Fruit fly (Drosophila melanogaster) whole organism, embryonic: ENCODE measurements around the gene Pcd.

Experiments
- ATbp ChIP-seq: fragments of 200-800 bp; sonication (Bioruptor generic); optimal IDR thresholded peaks from 2 replicates; lab custom pipeline; 2017; ENCODE audit warnings: missing biosample characterization, mild to moderate bottlenecking, missing genetic modification characterization, missing genetic modification reagents
- Bteb2 ChIP-seq: fragments of 200-800 bp; sonication (Bioruptor generic); optimal IDR thresholded peaks from 2 replicates; lab custom pipeline; 2016; ENCODE audit warnings: missing biosample characterization, missing genetic modification characterization
- C15 ChIP-seq: fragments of 200-800 bp; sonication (Bioruptor generic); IDR thresholded peaks from 3 replicates; pipeline ENCODE4 v1.3.6; 2022; ENCODE audit warnings: missing biosample characterization, missing genetic modification characterization
- CG10147 ChIP-seq: fragments of 200-800 bp; sonication (Bioruptor generic); optimal IDR thresholded peaks from 2 replicates; lab custom pipeline; 2019; ENCODE audit warnings: missing biosample characterization, mild to moderate bottlenecking, missing genetic modification characterization, moderate library complexity
- CG11398 ChIP-seq: fragments of 200-800 bp; sonication (Bioruptor generic); optimal IDR thresholded peaks from 2 replicates; lab custom pipeline; 2016; ENCODE audit warnings: missing biosample characterization, missing genetic modification characterization
- CG12155 ChIP-seq: fragments of 200-800 bp; sonication (Bioruptor generic); optimal IDR thresholded peaks from 3 replicates; lab custom pipeline; 2016; ENCODE audit warnings: missing biosample characterization, missing genetic modification characterization
- CG12659 ChIP-seq: fragments of 200-800 bp; sonication (Bioruptor generic); optimal IDR thresholded peaks from 3 replicates; lab custom pipeline; 2017; ENCODE audit warnings: mild to moderate bottlenecking, missing biosample characterization, missing genetic modification reagents, missing genetic modification characterization
- CG12942 ChIP-seq: fragments of 200-800 bp; sonication (Bioruptor generic); optimal IDR thresholded peaks from 3 replicates; lab custom pipeline; 2016; ENCODE audit warnings: missing biosample characterization, missing genetic modification characterization
- CG13123 ChIP-seq: fragments of 200-800 bp; sonication (Bioruptor generic); optimal IDR thresholded peaks from 2 replicates; lab custom pipeline; 2016; ENCODE audit warnings: missing biosample characterization, missing genetic modification characterization
- CG17328 ChIP-seq: fragments of 200-800 bp; sonication (Bioruptor generic); IDR thresholded peaks from 2 replicates; pipeline ENCODE4 v1.3.6; 2022; ENCODE audit warnings: missing biosample characterization, missing genetic modification characterization
- CG17568 ChIP-seq: fragments of 200-800 bp; sonication (Bioruptor generic); optimal IDR thresholded peaks from 2 replicates; lab custom pipeline; 2018; ENCODE audit warnings: missing biosample characterization, mild to moderate bottlenecking, missing genetic modification characterization, moderate library complexity
- CG18619 ChIP-seq: fragments of 200-800 bp; sonication (Bioruptor generic); optimal IDR thresholded peaks from 3 replicates; lab custom pipeline; 2017; ENCODE audit warnings: missing biosample characterization, mild to moderate bottlenecking, missing genetic modification characterization
- CG2116 ChIP-seq: fragments of 200-800 bp; sonication (Bioruptor generic); optimal IDR thresholded peaks from 3 replicates; lab custom pipeline; 2018; ENCODE audit warnings: missing biosample characterization, mild to moderate bottlenecking, missing genetic modification characterization
- CG3163 ChIP-seq: fragments of 200-800 bp; sonication (Bioruptor generic); optimal IDR thresholded peaks from 3 replicates; lab custom pipeline; 2016; ENCODE audit warnings: missing biosample characterization, missing genetic modification characterization
- CG33213 ChIP-seq: fragments of 200-800 bp; sonication (Bioruptor generic); optimal IDR thresholded peaks from 3 replicates; lab custom pipeline; 2016; ENCODE audit warnings: missing biosample characterization, missing genetic modification characterization
- CG4282 ChIP-seq: fragments of 200-800 bp; sonication (Bioruptor generic); optimal IDR thresholded peaks from 2 replicates; lab custom pipeline; 2016; ENCODE audit warnings: missing biosample characterization, missing genetic modification characterization
- CG4328 ChIP-seq: fragments of 200-800 bp; sonication (Bioruptor generic); optimal IDR thresholded peaks from 3 replicates; lab custom pipeline; 2017; ENCODE audit warnings: missing biosample characterization, missing genetic modification reagents, missing genetic modification characterization
- CG6765 ChIP-seq: fragments of 200-800 bp; sonication (Bioruptor generic); optimal IDR thresholded peaks from 3 replicates; lab custom pipeline; 2017; ENCODE audit warnings: missing biosample characterization, mild to moderate bottlenecking, missing genetic modification characterization
- CG6791 ChIP-seq: fragments of 200-800 bp; sonication (Bioruptor generic); IDR thresholded peaks from 3 replicates; pipeline ENCODE4 v1.3.6; 2022; ENCODE audit warnings: missing biosample characterization, missing genetic modification characterization; ENCODE audit not compliant: partially characterized antibody
- CG7839 ChIP-seq: fragments of 200-800 bp; sonication (Bioruptor generic); optimal IDR thresholded peaks from 3 replicates; lab custom pipeline; 2018; ENCODE audit warnings: missing biosample characterization, mild to moderate bottlenecking, missing genetic modification characterization, moderate library complexity
- CG9437 ChIP-seq: fragments of 200-800 bp; sonication (Bioruptor generic); optimal IDR thresholded peaks from 2 replicates; lab custom pipeline; 2018; ENCODE audit warnings: missing biosample characterization, mild to moderate bottlenecking, missing genetic modification characterization
- CHES-1-like ChIP-seq: fragments of 200-800 bp; sonication (Bioruptor generic); optimal IDR thresholded peaks from 2 replicates; lab custom pipeline; 2016; ENCODE audit warnings: missing biosample characterization, missing genetic modification characterization
- CTCF ChIP-seq: fragments of 200-800 bp; sonication (Bioruptor generic); optimal IDR thresholded peaks from 2 replicates; lab custom pipeline; 2017; ENCODE audit warnings: missing biosample characterization, mild to moderate bottlenecking, missing genetic modification characterization, moderate library complexity
- Dbx ChIP-seq: fragments of 200-800 bp; sonication (Bioruptor generic); IDR thresholded peaks from 3 replicates; pipeline ENCODE4 v1.3.6; 2022; ENCODE audit warnings: missing biosample characterization, missing genetic modification characterization
- Dek ChIP-seq: fragments of 200-800 bp; sonication (Bioruptor generic); optimal IDR thresholded peaks from 3 replicates; lab custom pipeline; 2019; ENCODE audit warnings: missing biosample characterization, mild to moderate bottlenecking, missing genetic modification characterization, moderate library complexity
- Dref ChIP-seq: fragments of 200-800 bp; sonication (Bioruptor generic); IDR thresholded peaks from 2 replicates; pipeline ENCODE4 v1.3.6; 2022; ENCODE audit warnings: missing biosample characterization, missing genetic modification characterization
- Ets97D ChIP-seq: fragments of 200-800 bp; sonication (Bioruptor generic); optimal IDR thresholded peaks from 3 replicates; lab custom pipeline; 2016; ENCODE audit warnings: missing biosample characterization, missing genetic modification characterization
- Fer1 ChIP-seq: fragments of 200-800 bp; sonication (Bioruptor generic); optimal IDR thresholded peaks from 2 replicates; lab custom pipeline; 2017; ENCODE audit warnings: missing biosample characterization, mild to moderate bottlenecking, missing genetic modification characterization
- HLH3B ChIP-seq: fragments of 200-800 bp; sonication (Bioruptor generic); IDR thresholded peaks from 2 replicates; pipeline ENCODE4 v1.3.6; 2022; ENCODE audit warnings: missing biosample characterization, missing genetic modification characterization
- Hand ChIP-seq: fragments of 200-800 bp; sonication (Bioruptor generic); optimal IDR thresholded peaks from 2 replicates; lab custom pipeline; 2017; ENCODE audit warnings: mild to moderate bottlenecking, missing biosample characterization, missing genetic modification reagents, missing genetic modification characterization
- Nf-YC ChIP-seq: fragments of 200-800 bp; optimal IDR thresholded peaks from 3 replicates; lab custom pipeline; 2019; ENCODE audit warnings: missing biosample characterization, mild to moderate bottlenecking, missing genetic modification characterization, moderate library complexity
- Rx ChIP-seq: fragments of 200-800 bp; sonication (Bioruptor generic); IDR thresholded peaks from 2 replicates; pipeline ENCODE4 v1.3.6; 2022; ENCODE audit warnings: missing biosample characterization, missing genetic modification characterization
- Scr ChIP-seq: fragments of 200-800 bp; sonication (Bioruptor generic); IDR thresholded peaks from 2 replicates; pipeline ENCODE4 v1.3.6; 2022; ENCODE audit warnings: missing biosample characterization, missing genetic modification characterization; ENCODE audit not compliant: partially characterized antibody
- Trl ChIP-seq, 3 experiments: fragments of >200 bp in 2 of 3; fragments of 200-800 bp in 1 of 3; sonication (Bioruptor generic) in 1 of 3; optimal IDR thresholded peaks; 2 replicates in 1 of 3; 3 replicates in 2 of 3; lab custom pipeline; 2016 to 2017; ENCODE audit warnings: missing biosample characterization in 1 of 3, missing genetic modification characterization in 1 of 3
- Xbp1 ChIP-seq: fragments of 200-800 bp; sonication (Bioruptor generic); optimal IDR thresholded peaks from 3 replicates; lab custom pipeline; 2016; ENCODE audit warnings: missing biosample characterization, mild to moderate bottlenecking, missing genetic modification characterization
- ara ChIP-seq: fragments of 200-800 bp; sonication (Bioruptor generic); IDR thresholded peaks from 2 replicates; pipeline ENCODE4 v1.3.6; 2022; ENCODE audit warnings: missing biosample characterization, missing genetic modification characterization
- az2 ChIP-seq: fragments of 200-800 bp; sonication (Bioruptor generic); optimal IDR thresholded peaks from 3 replicates; lab custom pipeline; 2016; ENCODE audit warnings: missing biosample characterization, missing genetic modification characterization
- caup ChIP-seq: fragments of 200-800 bp; sonication (Bioruptor generic); optimal IDR thresholded peaks from 3 replicates; lab custom pipeline; 2017; ENCODE audit warnings: missing biosample characterization, mild to moderate bottlenecking, missing genetic modification characterization, moderate library complexity; ENCODE audit not compliant: severe bottlenecking
- corto ChIP-seq: fragments of 200-800 bp; sonication (Bioruptor generic); optimal IDR thresholded peaks from 2 replicates; lab custom pipeline; 2016; ENCODE audit warnings: missing biosample characterization, mild to moderate bottlenecking, missing genetic modification characterization, moderate library complexity
- hb ChIP-seq: fragments of 200-800 bp; sonication (Bioruptor generic); IDR thresholded peaks from 3 replicates; pipeline ENCODE4 v1.3.6; 2022; ENCODE audit warnings: missing biosample characterization, missing genetic modification characterization; ENCODE audit not compliant: partially characterized antibody
- hkb ChIP-seq, 2 experiments: fragments of 200-800 bp in 1 of 2; fragments of >200 bp in 1 of 2; sonication (Bioruptor generic) in 1 of 2; IDR thresholded peaks in 1 of 2; optimal IDR thresholded peaks in 1 of 2; 2 replicates each; pipeline versions ENCODE4 v1.3.6 to Lab custom; 2017 to 2022; ENCODE audit warnings: missing biosample characterization in 1 of 2, missing genetic modification characterization in 1 of 2
- kay ChIP-seq: fragments of 200-800 bp; sonication (Bioruptor generic); optimal IDR thresholded peaks from 2 replicates; lab custom pipeline; 2016; ENCODE audit warnings: missing biosample characterization, missing genetic modification characterization
- luna ChIP-seq: fragments of 200-800 bp; sonication (Bioruptor generic); optimal IDR thresholded peaks from 2 replicates; lab custom pipeline; 2016; ENCODE audit warnings: missing biosample characterization, missing genetic modification characterization
- phol ChIP-seq: fragments of 200-800 bp; sonication (Bioruptor generic); optimal IDR thresholded peaks from 3 replicates; lab custom pipeline; 2018; ENCODE audit warnings: missing biosample characterization, mild to moderate bottlenecking, missing genetic modification characterization, moderate library complexity
- pzg ChIP-seq: fragments of 200-800 bp; sonication (Bioruptor generic); optimal IDR thresholded peaks from 3 replicates; lab custom pipeline; 2018; ENCODE audit warnings: missing biosample characterization, mild to moderate bottlenecking, missing genetic modification characterization, moderate library complexity
- so ChIP-seq: fragments of 200-800 bp; sonication (Bioruptor generic); IDR thresholded peaks from 3 replicates; pipeline ENCODE4 v1.3.6; 2022; ENCODE audit warnings: missing biosample characterization, missing genetic modification characterization
- tna ChIP-seq: fragments of 200-800 bp; sonication (Bioruptor generic); IDR thresholded peaks from 2 replicates; pipeline ENCODE4 v1.3.6; 2022; ENCODE audit warnings: missing biosample characterization, missing genetic modification characterization; ENCODE audit not compliant: partially characterized antibody
- trem ChIP-seq: fragments of 200-800 bp; optimal IDR thresholded peaks from 3 replicates; lab custom pipeline; 2019; ENCODE audit warnings: missing biosample characterization, mild to moderate bottlenecking, missing genetic modification characterization, moderate library complexity
- zen ChIP-seq: fragments of 200-800 bp; sonication (Bioruptor generic); optimal IDR thresholded peaks from 3 replicates; lab custom pipeline; 2018; ENCODE audit warnings: missing biosample characterization, mild to moderate bottlenecking, missing genetic modification characterization, moderate library complexity
- zfh2 ChIP-seq: fragments of 200-800 bp; sonication (Bioruptor generic); optimal IDR thresholded peaks from 2 replicates; lab custom pipeline; 2016; ENCODE audit warnings: missing biosample characterization, missing genetic modification characterization

Pcd gene

dm6 chr3R:29725577-29726240, 2.7 kb downstream of the Pcd start, which contains the start of gene Kul (continued):
- TF ChIP-seq hkb (optimal IDR thresholded peaks at IDR 0.05; lab: Kevin White, UChicago) = no peak
- TF ChIP-seq hkb (GFP tag; IDR thresholded peaks at IDR 0.05; lab: Robert Waterston, UW) = 0 out of 2 replicates have a peak, but pooled peaks have one; percentile 20
- no peak for TF ChIP-seq Bteb2 (GFP tag; lab: Kevin White, UChicago)
- no peak for TF ChIP-seq Xbp1 (GFP tag; lab: Kevin White, UChicago)
- peak; percentile 27 for TF ChIP-seq CTCF (GFP tag; lab: Kevin White, UChicago)
- peak; percentile 27 for TF ChIP-seq trem
- peak; percentile 12 for TF ChIP-seq CG11398
- peak; percentile 54 for TF ChIP-seq Ets97D
- peak; percentile 93 for TF ChIP-seq CG4282 (GFP tag; lab: Kevin White, UChicago)
- peak; percentile 61; the same call in 1 of the 3 replicates for TF ChIP-seq CG6791 (GFP tag; lab: Robert Waterston, UW)
- TF ChIP-seq phol (tag; lab: Kevin White, UChicago) = peak; percentile 37
- TF ChIP-seq CG17328 = no peak
- peak; percentile 82 for TF ChIP-seq pzg (GFP tag; lab: Kevin White, UChicago)
- TF ChIP-seq CG12659 (GFP tag; lab: Kevin White, UChicago) = peak; percentile 55
- TF ChIP-seq ara (GFP tag; lab: Robert Waterston, UW) = 0 out of 2 replicates have a peak, but pooled peaks have one; percentile 16
- TF ChIP-seq so (GFP tag; lab: Robert Waterston, UW) = no peak
- peak; percentile 12 for TF ChIP-seq CG12155 (GFP tag; lab: Kevin White, UChicago)
- TF ChIP-seq az2 = no peak
- no peak for TF ChIP-seq CG7839
- no peak for TF ChIP-seq Dek (tag; lab: Kevin White, UChicago)
- peak; percentile 32; the same call in 1 of the 2 replicates for TF ChIP-seq HLH3B
- no peak for TF ChIP-seq CG13123 (GFP tag; lab: Kevin White, UChicago)
- TF ChIP-seq corto = no peak
- TF ChIP-seq zfh2 = peak; percentile 2
- no peak for TF ChIP-seq tna (GFP tag; lab: Robert Waterston, UW)
- TF ChIP-seq CG3163 (GFP tag; lab: Kevin White, UChicago) = no peak
- 0 out of 3 replicates have a peak, but pooled peaks have one; percentile 9 for TF ChIP-seq Dbx (GFP tag; lab: Robert Waterston, UW)
- peak; percentile 18 for TF ChIP-seq CG18619 (GFP tag; lab: Kevin White, UChicago)
- TF ChIP-seq CG17568 (GFP tag; lab: Kevin White, UChicago) = no peak
- TF ChIP-seq Dref (GFP tag; lab: Robert Waterston, UW) = peak; percentile 45

DNA sequence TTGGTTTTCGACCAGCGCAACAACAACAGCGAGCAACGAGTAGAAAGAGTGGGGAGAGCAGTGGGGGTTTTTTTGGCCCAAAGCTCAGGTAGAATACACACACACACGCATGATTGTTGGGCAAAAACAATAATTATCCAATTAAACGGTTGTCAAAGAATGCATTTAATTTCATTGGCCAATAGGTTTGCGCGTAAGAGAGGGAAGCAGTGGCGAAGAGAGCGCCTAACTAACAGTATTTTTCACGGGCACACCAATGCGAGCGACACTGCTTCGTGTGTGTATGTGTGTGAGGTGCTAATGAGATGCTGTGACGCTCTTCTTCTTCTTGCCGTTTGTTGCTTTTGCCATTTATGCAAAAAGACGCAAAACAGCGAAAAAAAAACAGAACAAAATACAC, 3.3 kb downstream of the Pcd start:
- peak; percentile 33 to 53 for TF ChIP-seq Trl (optimal IDR thresholded peaks at IDR 0.05; lab: Kevin White, UChicago)
- TF ChIP-seq Trl (GFP tag; optimal IDR thresholded peaks at IDR 0.05; lab: Kevin White, UChicago) = no peak
- no peak for TF ChIP-seq CG9437 (GFP tag; lab: Kevin White, UChicago)
- no peak for TF ChIP-seq Dek (tag; lab: Kevin White, UChicago)
- TF ChIP-seq CG12942 (GFP tag; lab: Kevin White, UChicago) = no peak
- no peak for TF ChIP-seq ATbp (GFP tag; lab: Kevin White, UChicago)
- no peak for TF ChIP-seq Fer1 (GFP tag; lab: Kevin White, UChicago)
- no peak for TF ChIP-seq hb (GFP tag; lab: Robert Waterston, UW)
- no peak for TF ChIP-seq Rx (GFP tag; lab: Robert Waterston, UW)
- peak; percentile 49 for TF ChIP-seq zen (tag; lab: Kevin White, UChicago)
- no peak for TF ChIP-seq CG10147 (GFP tag; lab: Kevin White, UChicago)
- no peak for TF ChIP-seq CG33213 (GFP tag; lab: Kevin White, UChicago)
- no peak for TF ChIP-seq CG6765 (GFP tag; lab: Kevin White, UChicago)
- TF ChIP-seq kay = no peak
- TF ChIP-seq luna (GFP tag; lab: Kevin White, UChicago) = no peak
- no peak for TF ChIP-seq caup
- TF ChIP-seq CHES-1-like (GFP tag; lab: Kevin White, UChicago) = no peak
- TF ChIP-seq Scr = no peak
- TF ChIP-seq CG4328 (GFP tag; lab: Kevin White, UChicago) = no peak
- TF ChIP-seq C15 (GFP tag; lab: Robert Waterston, UW) = no peak
- no peak for TF ChIP-seq Hand (GFP tag; lab: Kevin White, UChicago)
- peak; percentile 75 for TF ChIP-seq Nf-YC (tag; lab: Kevin White, UChicago)
- no peak for TF ChIP-seq CG2116 (GFP tag; lab: Kevin White, UChicago)
